Fruit fly (Drosophila melanogaster) whole organism, embryonic: ENCODE data around the gene ebd1.

Source experiments
- Atf6 ChIP-seq: fragments of 200-800 bp; sonication (Bioruptor generic); IDR thresholded peaks from 2 replicates; pipeline ENCODE4 v1.3.6; 2022; ENCODE audit warnings: missing biosample characterization, missing genetic modification characterization
- CG10654 ChIP-seq: fragments of 200-800 bp; sonication (Bioruptor generic); optimal IDR thresholded peaks from 2 replicates; lab custom pipeline; 2016; ENCODE audit warnings: missing biosample characterization, missing genetic modification characterization
- CG11398 ChIP-seq: fragments of 200-800 bp; sonication (Bioruptor generic); optimal IDR thresholded peaks from 2 replicates; lab custom pipeline; 2016; ENCODE audit warnings: missing biosample characterization, missing genetic modification characterization
- CG12744 ChIP-seq: fragments of 200-800 bp; sonication (Bioruptor generic); optimal IDR thresholded peaks from 2 replicates; lab custom pipeline; 2016; ENCODE audit warnings: missing biosample characterization, missing genetic modification characterization
- CG13894 ChIP-seq: fragments of 200-800 bp; sonication (Bioruptor generic); optimal IDR thresholded peaks from 3 replicates; lab custom pipeline; 2018; ENCODE audit warnings: missing biosample characterization, mild to moderate bottlenecking, missing genetic modification characterization, moderate library complexity
- CG14667 ChIP-seq: fragments of 200-800 bp; sonication (Bioruptor generic); IDR thresholded peaks from 2 replicates; pipeline ENCODE4 v1.3.6; 2022; ENCODE audit warnings: missing biosample characterization, missing genetic modification characterization
- CG14965 ChIP-seq: fragments of 200-800 bp; sonication (Bioruptor generic); optimal IDR thresholded peaks from 2 replicates; lab custom pipeline; 2016; ENCODE audit warnings: missing biosample characterization, missing genetic modification characterization, borderline replicate concordance
- CG17612 ChIP-seq: fragments of 200-800 bp; sonication (Bioruptor generic); IDR thresholded peaks from 2 replicates; pipeline ENCODE4 v1.3.6; 2022; ENCODE audit warnings: missing biosample characterization, missing genetic modification characterization
- CG1832 ChIP-seq: fragments of 200-800 bp; sonication (Bioruptor generic); optimal IDR thresholded peaks from 2 replicates; lab custom pipeline; 2017; ENCODE audit warnings: missing biosample characterization, mild to moderate bottlenecking, missing genetic modification characterization, inconsistent platforms
- CG2120 ChIP-seq: fragments of 200-800 bp; sonication (Bioruptor generic); optimal IDR thresholded peaks from 3 replicates; lab custom pipeline; 2016; ENCODE audit warnings: missing biosample characterization, missing genetic modification characterization
- CG2129 ChIP-seq: fragments of 200-800 bp; sonication (Bioruptor generic); IDR thresholded peaks from 2 replicates; pipeline ENCODE4 v1.3.6; 2022; ENCODE audit warnings: missing biosample characterization, missing genetic modification characterization; ENCODE audit not compliant: partially characterized antibody
- CG2678 ChIP-seq: fragments of 200-800 bp; sonication (Bioruptor generic); optimal IDR thresholded peaks from 3 replicates; lab custom pipeline; 2019; ENCODE audit warnings: missing biosample characterization, mild to moderate bottlenecking, missing genetic modification characterization, moderate library complexity
- CG34224 ChIP-seq: fragments of 200-800 bp; sonication (Bioruptor generic); IDR thresholded peaks from 3 replicates; pipeline ENCODE4 v1.3.6; 2022; ENCODE audit warnings: missing biosample characterization, missing genetic modification characterization; ENCODE audit not compliant: partially characterized antibody
- CG4854 ChIP-seq: fragments of 200-800 bp; sonication (Bioruptor generic); optimal IDR thresholded peaks from 2 replicates; lab custom pipeline; 2016; ENCODE audit warnings: missing biosample characterization, missing genetic modification characterization, inconsistent platforms
- CG5180 ChIP-seq: fragments of 200-800 bp; sonication (Bioruptor generic); optimal IDR thresholded peaks from 3 replicates; lab custom pipeline; 2017; ENCODE audit warnings: missing biosample characterization, missing genetic modification characterization, mild to moderate bottlenecking, moderate library complexity, missing genetic modification reagents
- CG6175 ChIP-seq: fragments of 200-800 bp; sonication (Bioruptor generic); IDR thresholded peaks from 3 replicates; pipeline ENCODE4 v1.3.6; 2022; ENCODE audit warnings: missing biosample characterization, missing genetic modification characterization
- CG6689 ChIP-seq: fragments of 200-800 bp; sonication (Bioruptor generic); IDR thresholded peaks from 2 replicates; pipeline ENCODE4 v1.3.6; 2022; ENCODE audit warnings: missing biosample characterization, missing genetic modification characterization
- CG7556 ChIP-seq: fragments of 200-800 bp; sonication (Bioruptor generic); optimal IDR thresholded peaks from 2 replicates; lab custom pipeline; 2017; ENCODE audit warnings: missing biosample characterization, mild to moderate bottlenecking, missing genetic modification characterization
- CG7745 ChIP-seq: fragments of 200-800 bp; sonication (Bioruptor generic); optimal IDR thresholded peaks from 2 replicates; lab custom pipeline; 2018; ENCODE audit warnings: missing biosample characterization, mild to moderate bottlenecking, missing genetic modification characterization, moderate library complexity
- CG8478 ChIP-seq: fragments of >200 bp; optimal IDR thresholded peaks from 2 replicates; lab custom pipeline; 2018
- Camta ChIP-seq: fragments of 200-800 bp; sonication (Bioruptor generic); optimal IDR thresholded peaks from 2 replicates; lab custom pipeline; 2016; ENCODE audit warnings: missing biosample characterization, missing genetic modification characterization
- D19A ChIP-seq: fragments of 200-800 bp; optimal IDR thresholded peaks from 3 replicates; lab custom pipeline; 2019; ENCODE audit warnings: missing biosample characterization, mild to moderate bottlenecking, missing genetic modification characterization, moderate library complexity
- Dbx ChIP-seq: fragments of 200-800 bp; sonication (Bioruptor generic); IDR thresholded peaks from 3 replicates; pipeline ENCODE4 v1.3.6; 2022; ENCODE audit warnings: missing biosample characterization, missing genetic modification characterization
- Dll ChIP-seq: fragments of 200-800 bp; sonication (Bioruptor generic); IDR thresholded peaks from 4 replicates; pipeline ENCODE4 v1.3.6; 2022; ENCODE audit warnings: missing biosample characterization, missing genetic modification characterization; ENCODE audit not compliant: partially characterized antibody
- Doc3 ChIP-seq: fragments of 200-800 bp; sonication (Bioruptor generic); IDR thresholded peaks from 3 replicates; pipeline ENCODE4 v1.3.6; 2022; ENCODE audit warnings: missing biosample characterization, missing genetic modification characterization; ENCODE audit not compliant: partially characterized antibody
- Dp ChIP-seq: fragments of 200-800 bp; sonication (Bioruptor generic); optimal IDR thresholded peaks from 2 replicates; lab custom pipeline; 2018; ENCODE audit warnings: missing biosample characterization, mild to moderate bottlenecking, missing genetic modification characterization, moderate library complexity
- Dref ChIP-seq: fragments of 200-800 bp; sonication (Bioruptor generic); IDR thresholded peaks from 2 replicates; pipeline ENCODE4 v1.3.6; 2022; ENCODE audit warnings: missing biosample characterization, missing genetic modification characterization
- HLH4C ChIP-seq: fragments of 200-800 bp; sonication (Bioruptor generic); IDR thresholded peaks from 3 replicates; pipeline ENCODE4 v1.3.6; 2022; ENCODE audit warnings: missing biosample characterization, missing genetic modification characterization; ENCODE audit not compliant: partially characterized antibody
- Hey ChIP-seq: fragments of 200-800 bp; sonication (Bioruptor generic); optimal IDR thresholded peaks from 3 replicates; lab custom pipeline; 2018; ENCODE audit warnings: missing biosample characterization, mild to moderate bottlenecking, missing genetic modification characterization
- Hmr ChIP-seq: fragments of 200-800 bp; sonication (Bioruptor generic); optimal IDR thresholded peaks from 3 replicates; lab custom pipeline; 2017; ENCODE audit warnings: mild to moderate bottlenecking, missing biosample characterization, missing genetic modification reagents, missing genetic modification characterization
- Optix ChIP-seq: fragments of 200-800 bp; sonication (Bioruptor generic); IDR thresholded peaks from 3 replicates; pipeline ENCODE4 v1.3.6; 2022; ENCODE audit warnings: missing biosample characterization, missing genetic modification characterization
- Scr ChIP-seq: fragments of 200-800 bp; sonication (Bioruptor generic); IDR thresholded peaks from 2 replicates; pipeline ENCODE4 v1.3.6; 2022; ENCODE audit warnings: missing biosample characterization, missing genetic modification characterization; ENCODE audit not compliant: partially characterized antibody
- TFAM ChIP-seq: fragments of 200-800 bp; sonication (Bioruptor generic); optimal IDR thresholded peaks from 2 replicates; lab custom pipeline; 2017; ENCODE audit warnings: missing biosample characterization, missing genetic modification characterization, inconsistent platforms
- Usf ChIP-seq: fragments of 200-800 bp; sonication (Bioruptor generic); optimal IDR thresholded peaks from 2 replicates; lab custom pipeline; 2017; ENCODE audit warnings: missing genotype, missing biosample characterization, missing genetic modification characterization
- ci ChIP-seq: fragments of 200-800 bp; sonication (Bioruptor generic); IDR thresholded peaks from 3 replicates; pipeline ENCODE4 v1.3.6; 2022; ENCODE audit warnings: missing biosample characterization, missing genetic modification characterization
- crc ChIP-seq: fragments of 200-800 bp; sonication (Bioruptor generic); optimal IDR thresholded peaks from 2 replicates; lab custom pipeline; 2016; ENCODE audit warnings: missing biosample characterization, missing genetic modification characterization
- dati ChIP-seq: fragments of 200-800 bp; sonication (Bioruptor generic); IDR thresholded peaks from 2 replicates; pipeline ENCODE4 v1.3.6; 2022; ENCODE audit warnings: missing biosample characterization, missing genetic modification characterization
- emc ChIP-seq: fragments of 200-800 bp; sonication (Bioruptor generic); optimal IDR thresholded peaks from 2 replicates; lab custom pipeline; 2016; ENCODE audit warnings: missing biosample characterization, missing genetic modification characterization
- esg ChIP-seq: fragments of 200-800 bp; sonication (Bioruptor generic); conservative IDR thresholded peaks from 2 replicates; pipeline ENCODE4 v1.3.6; 2022; ENCODE audit warnings: missing biosample characterization, missing genetic modification characterization
- exex ChIP-seq: fragments of 200-800 bp; sonication (Bioruptor generic); optimal IDR thresholded peaks from 4 replicates; lab custom pipeline; 2018; ENCODE audit warnings: missing biosample characterization, mild to moderate bottlenecking, missing genetic modification characterization, moderate library complexity
- fd3F ChIP-seq: fragments of 200-800 bp; sonication (Bioruptor generic); optimal IDR thresholded peaks from 2 replicates; lab custom pipeline; 2018; ENCODE audit warnings: missing biosample characterization, mild to moderate bottlenecking, missing genetic modification characterization, moderate library complexity
- ftz-f1 ChIP-seq: fragments of 200-800 bp; sonication (Bioruptor generic); optimal IDR thresholded peaks from 2 replicates; lab custom pipeline; 2016; ENCODE audit warnings: missing biosample characterization, missing genetic modification characterization
- jing ChIP-seq: fragments of 200-800 bp; sonication (Bioruptor generic); optimal IDR thresholded peaks from 2 replicates; lab custom pipeline; 2018; ENCODE audit warnings: missing biosample characterization, mild to moderate bottlenecking, missing genetic modification characterization
- lmd ChIP-seq: fragments of 200-800 bp; sonication (Bioruptor generic); IDR thresholded peaks from 2 replicates; pipeline ENCODE4 v1.3.6; 2022; ENCODE audit warnings: missing biosample characterization, missing genetic modification characterization
- org-1 ChIP-seq: fragments of 200-800 bp; sonication (Bioruptor generic); optimal IDR thresholded peaks from 2 replicates; lab custom pipeline; 2017; ENCODE audit warnings: missing biosample characterization, missing genetic modification characterization
- sim ChIP-seq: fragments of 200-800 bp; sonication (Bioruptor generic); IDR thresholded peaks from 2 replicates; pipeline ENCODE4 v1.3.6; 2022; ENCODE audit warnings: missing biosample characterization, missing genetic modification characterization
- wek ChIP-seq: fragments of 200-800 bp; sonication (Bioruptor generic); optimal IDR thresholded peaks from 3 replicates; lab custom pipeline; 2018; ENCODE audit warnings: missing biosample characterization, mild to moderate bottlenecking, missing genetic modification characterization, moderate library complexity
- wor ChIP-seq: fragments of 200-800 bp; sonication (Bioruptor generic); IDR thresholded peaks from 2 replicates; pipeline ENCODE4 v1.3.6; 2022; ENCODE audit warnings: missing biosample characterization, missing genetic modification characterization
- z ChIP-seq: fragments of 200-800 bp; sonication (Bioruptor generic); IDR thresholded peaks from 3 replicates; pipeline ENCODE4 v1.3.6; 2022; ENCODE audit warnings: missing biosample characterization, missing genetic modification characterization
- zfh2 ChIP-seq: fragments of 200-800 bp; sonication (Bioruptor generic); optimal IDR thresholded peaks from 2 replicates; lab custom pipeline; 2016; ENCODE audit warnings: missing biosample characterization, missing genetic modification characterization

The ebd1 gene

dm6 chr3L:640324-640974, 44.9 kb downstream of the ebd1 start (continued):
- TF ChIP-seq CG13894 (tag; lab: Kevin White, UChicago) (peak; percentile 6), CG11398 (peak; percentile 70), sim (GFP tag; lab: Robert Waterston, UW) (peak; percentile 76), crc (GFP tag; lab: Kevin White, UChicago) (peak; percentile 73), jing (GFP tag; lab: Kevin White, UChicago) (peak; percentile 74), CG4854 (GFP tag; lab: Kevin White, UChicago) (peak; percentile 31), wor (peak; percentile 57), ftz-f1 (GFP tag; lab: Kevin White, UChicago) (no peak), CG8478 (no peak), CG14965 (peak; percentile 71), exex (tag; lab: Kevin White, UChicago) (no peak), fd3F (GFP tag; lab: Kevin White, UChicago) (peak; percentile 31), CG34224 (GFP tag; lab: Robert Waterston, UW) (no peak), Dref (GFP tag; lab: Robert Waterston, UW) (no peak), Atf6 (GFP tag; lab: Robert Waterston, UW) (peak; percentile 63), CG14667 (GFP tag; lab: Robert Waterston, UW) (peak; percentile 31; the same call in 1 of the 2 replicates), CG6175 (0 out of 3 replicates have a peak, but pooled peaks have one; percentile 33), CG17612 (GFP tag; lab: Robert Waterston, UW) (0 out of 2 replicates have a peak, but pooled peaks have one; percentile 7), CG6689 (GFP tag; lab: Robert Waterston, UW) (peak; percentile 84), CG7556 (GFP tag; lab: Kevin White, UChicago) (peak; percentile 88), Dp (GFP tag; lab: Kevin White, UChicago) (no peak), Camta (GFP tag; lab: Kevin White, UChicago) (peak; percentile 85), dati (GFP tag; lab: Robert Waterston, UW) (no peak), Dll (no peak), Doc3 (no peak), CG1832 (GFP tag; lab: Kevin White, UChicago) (peak; percentile 88), emc (no peak), CG12744 (GFP tag; lab: Kevin White, UChicago) (peak; percentile 85), z (GFP tag; lab: Robert Waterston, UW) (peak; percentile 7; the same call in 1 of the 3 replicates), Hey (tag; lab: Kevin White, UChicago) (peak; percentile 51), Usf (GFP tag; lab: Kevin White, UChicago) (peak; percentile 69), zfh2 (GFP tag; lab: Kevin White, UChicago) (peak; percentile 54), ci (peak; percentile 80), HLH4C (GFP tag; lab: Robert Waterston, UW) (no peak), Optix (GFP tag; lab: Robert Waterston, UW) (peak; percentile 78), CG7745 (tag; lab: Kevin White, UChicago) (peak; percentile 54), lmd (peak; percentile 79), Hmr (GFP tag; lab: Kevin White, UChicago) (peak; percentile 79), Dbx (GFP tag; lab: Robert Waterston, UW) (peak; percentile 61; the same call in 1 of the 3 replicates), CG2120 (GFP tag; lab: Kevin White, UChicago) (peak; percentile 70), CG2129 (GFP tag; lab: Robert Waterston, UW) (no peak), esg (GFP tag; lab: Robert Waterston, UW) (peak; percentile 73), wek (GFP tag; lab: Kevin White, UChicago) (peak; percentile 41), TFAM (GFP tag; lab: Kevin White, UChicago) (peak; percentile 76), org-1 (GFP tag; lab: Kevin White, UChicago) (peak; percentile 83), CG10654 (GFP tag; lab: Kevin White, UChicago) (peak; percentile 75), CG2678 (tag; lab: Kevin White, UChicago) (peak; percentile 87), D19A (tag; lab: Kevin White, UChicago) (peak; percentile 84), CG5180 (peak; percentile 75), Scr (no peak)
